Fruit fly (Drosophila melanogaster) whole organism, embryonic: ENCODE measurements around the gene mRpS2.

Experiments used
- Aef1 ChIP-seq: fragments of 200-800 bp; sonication (Bioruptor generic); IDR thresholded peaks from 3 replicates; pipeline ENCODE4 v1.3.6; 2022; ENCODE audit warnings: missing biosample characterization, missing genetic modification characterization
- BtbVII ChIP-seq: fragments of 200-800 bp; sonication (Bioruptor generic); optimal IDR thresholded peaks from 3 replicates; lab custom pipeline; 2017; ENCODE audit warnings: missing biosample characterization, mild to moderate bottlenecking, missing genetic modification characterization
- CG10431 ChIP-seq: fragments of 200-800 bp; sonication (Bioruptor generic); optimal IDR thresholded peaks from 3 replicates; lab custom pipeline; 2018; ENCODE audit warnings: missing biosample characterization, mild to moderate bottlenecking, missing genetic modification characterization
- CG10979 ChIP-seq: fragments of 200-800 bp; sonication (Bioruptor generic); optimal IDR thresholded peaks from 2 replicates; lab custom pipeline; 2018; ENCODE audit warnings: missing biosample characterization, mild to moderate bottlenecking, missing genetic modification characterization, moderate library complexity
- CG11560 ChIP-seq: fragments of 200-800 bp; sonication (Bioruptor generic); IDR thresholded peaks from 3 replicates; pipeline ENCODE4 v1.3.6; 2022; ENCODE audit warnings: missing biosample characterization, missing genetic modification characterization
- CG13123 ChIP-seq: fragments of 200-800 bp; sonication (Bioruptor generic); optimal IDR thresholded peaks from 2 replicates; lab custom pipeline; 2016; ENCODE audit warnings: missing biosample characterization, missing genetic modification characterization
- CG13287 ChIP-seq: fragments of 200-800 bp; sonication (Bioruptor generic); IDR thresholded peaks from 2 replicates; pipeline ENCODE4 v1.3.6; 2022; ENCODE audit warnings: missing biosample characterization, missing genetic modification characterization; ENCODE audit not compliant: partially characterized antibody
- CG1529 ChIP-seq: fragments of 200-800 bp; sonication (Bioruptor generic); optimal IDR thresholded peaks from 3 replicates; lab custom pipeline; 2018; ENCODE audit warnings: missing biosample characterization, missing genetic modification characterization
- CG1602 ChIP-seq: fragments of 200-800 bp; sonication (Bioruptor generic); optimal IDR thresholded peaks from 3 replicates; lab custom pipeline; 2016; ENCODE audit warnings: missing biosample characterization, missing genetic modification characterization
- CG17612 ChIP-seq: fragments of 200-800 bp; sonication (Bioruptor generic); IDR thresholded peaks from 2 replicates; pipeline ENCODE4 v1.3.6; 2022; ENCODE audit warnings: missing biosample characterization, missing genetic modification characterization
- CG17802 ChIP-seq: fragments of 200-800 bp; sonication (Bioruptor generic); optimal IDR thresholded peaks from 2 replicates; lab custom pipeline; 2018; ENCODE audit warnings: missing biosample characterization, mild to moderate bottlenecking, missing genetic modification characterization, moderate library complexity
- CG17912 ChIP-seq: fragments of 200-800 bp; sonication (Bioruptor generic); optimal IDR thresholded peaks from 2 replicates; lab custom pipeline; 2018; ENCODE audit warnings: missing biosample characterization, mild to moderate bottlenecking, missing genetic modification characterization
- CG2202 ChIP-seq: fragments of 200-800 bp; sonication (Bioruptor generic); optimal IDR thresholded peaks from 2 replicates; lab custom pipeline; 2018; ENCODE audit warnings: missing biosample characterization, mild to moderate bottlenecking, missing genetic modification characterization
- CG2889 ChIP-seq: fragments of 200-800 bp; sonication (Bioruptor generic); IDR thresholded peaks from 3 replicates; pipeline ENCODE4 v1.3.6; 2022; ENCODE audit warnings: missing biosample characterization, missing genetic modification characterization
- CG31388 ChIP-seq: fragments of 200-800 bp; sonication (Bioruptor generic); optimal IDR thresholded peaks from 2 replicates; lab custom pipeline; 2016; ENCODE audit warnings: missing biosample characterization, missing genetic modification characterization
- CG6765 ChIP-seq: fragments of 200-800 bp; sonication (Bioruptor generic); optimal IDR thresholded peaks from 3 replicates; lab custom pipeline; 2017; ENCODE audit warnings: missing biosample characterization, mild to moderate bottlenecking, missing genetic modification characterization
- CG7271 ChIP-seq: fragments of 200-800 bp; sonication (Bioruptor generic); optimal IDR thresholded peaks from 2 replicates; lab custom pipeline; 2018; ENCODE audit warnings: missing biosample characterization, mild to moderate bottlenecking, missing genetic modification characterization, moderate library complexity
- CG8765 ChIP-seq: fragments of 200-800 bp; sonication (Bioruptor generic); IDR thresholded peaks from 2 replicates; pipeline ENCODE4 v1.3.6; 2022; ENCODE audit warnings: missing biosample characterization, missing genetic modification characterization
- Doc3 ChIP-seq: fragments of 200-800 bp; sonication (Bioruptor generic); IDR thresholded peaks from 3 replicates; pipeline ENCODE4 v1.3.6; 2022; ENCODE audit warnings: missing biosample characterization, missing genetic modification characterization; ENCODE audit not compliant: partially characterized antibody
- ERR ChIP-seq: fragments of 200-800 bp; sonication (Bioruptor generic); optimal IDR thresholded peaks from 2 replicates; lab custom pipeline; 2016; ENCODE audit warnings: missing biosample characterization, missing genetic modification characterization
- Fer1 ChIP-seq: fragments of 200-800 bp; sonication (Bioruptor generic); optimal IDR thresholded peaks from 2 replicates; lab custom pipeline; 2017; ENCODE audit warnings: missing biosample characterization, mild to moderate bottlenecking, missing genetic modification characterization
- Kr ChIP-seq: fragments of 200-800 bp; sonication (Bioruptor generic); optimal IDR thresholded peaks from 2 replicates; lab custom pipeline; 2017; ENCODE audit warnings: missing biosample characterization, mild to moderate bottlenecking, missing genetic modification characterization
- Mrtf ChIP-seq: fragments of 200-800 bp; sonication (Bioruptor generic); IDR thresholded peaks from 3 replicates; pipeline ENCODE4 v1.3.6; 2022; ENCODE audit warnings: missing biosample characterization, missing genetic modification characterization
- ara ChIP-seq: fragments of 200-800 bp; sonication (Bioruptor generic); IDR thresholded peaks from 2 replicates; pipeline ENCODE4 v1.3.6; 2022; ENCODE audit warnings: missing biosample characterization, missing genetic modification characterization
- bigmax ChIP-seq: fragments of 200-800 bp; sonication (Bioruptor generic); optimal IDR thresholded peaks from 2 replicates; lab custom pipeline; 2018; ENCODE audit warnings: missing biosample characterization, mild to moderate bottlenecking, missing genetic modification characterization
- br ChIP-seq: fragments of >200 bp; optimal IDR thresholded peaks from 2 replicates; lab custom pipeline; 2017
- cg ChIP-seq: fragments of 200-800 bp; sonication (Bioruptor generic); optimal IDR thresholded peaks from 3 replicates; lab custom pipeline; 2019; ENCODE audit warnings: missing biosample characterization, mild to moderate bottlenecking, missing genetic modification characterization, moderate library complexity
- cwo ChIP-seq: fragments of 200-800 bp; sonication (Bioruptor generic); optimal IDR thresholded peaks from 3 replicates; lab custom pipeline; 2017; ENCODE audit warnings: missing biosample characterization, missing genetic modification characterization, mild to moderate bottlenecking, moderate library complexity, missing genetic modification reagents
- da ChIP-seq: fragments of 200-800 bp; sonication (Bioruptor generic); optimal IDR thresholded peaks from 2 replicates; lab custom pipeline; 2016; ENCODE audit warnings: missing biosample characterization, missing genetic modification characterization
- danr ChIP-seq: fragments of 200-800 bp; sonication (Bioruptor generic); IDR thresholded peaks from 2 replicates; pipeline ENCODE4 v1.3.6; 2022; ENCODE audit warnings: missing biosample characterization, missing genetic modification characterization
- dpn ChIP-seq, 2 experiments: fragments of 200-800 bp; sonication (Bioruptor generic); optimal IDR thresholded peaks; 3 replicates each; lab custom pipeline; 2016; ENCODE audit warnings: missing biosample characterization in 2 of 2, missing genetic modification characterization in 2 of 2
- gfzf ChIP-seq: fragments of 200-800 bp; sonication (Bioruptor generic); optimal IDR thresholded peaks from 2 replicates; lab custom pipeline; 2016; ENCODE audit warnings: missing biosample characterization, mild to moderate bottlenecking, missing genetic modification characterization, moderate library complexity
- jumu ChIP-seq: fragments of 200-800 bp; sonication (Bioruptor generic); optimal IDR thresholded peaks from 3 replicates; lab custom pipeline; 2016; ENCODE audit warnings: missing biosample characterization, missing genetic modification characterization
- kay ChIP-seq: fragments of 200-800 bp; sonication (Bioruptor generic); optimal IDR thresholded peaks from 2 replicates; lab custom pipeline; 2016; ENCODE audit warnings: missing biosample characterization, missing genetic modification characterization
- ken ChIP-seq: fragments of 200-800 bp; sonication (Bioruptor generic); IDR thresholded peaks from 3 replicates; pipeline ENCODE4 v1.3.6; 2022; ENCODE audit warnings: missing biosample characterization, missing genetic modification characterization
- lab ChIP-seq: fragments of 200-800 bp; sonication (Bioruptor generic); optimal IDR thresholded peaks from 3 replicates; lab custom pipeline; 2017; ENCODE audit warnings: missing biosample characterization, missing genetic modification characterization, mild to moderate bottlenecking, moderate library complexity, missing genetic modification reagents
- nom ChIP-seq: fragments of 200-800 bp; sonication (Bioruptor generic); optimal IDR thresholded peaks from 2 replicates; lab custom pipeline; 2017; ENCODE audit warnings: missing biosample characterization, missing genetic modification characterization, mild to moderate bottlenecking, moderate library complexity, missing genetic modification reagents
- pan ChIP-seq, 4 experiments: fragments of >200 bp in 3 of 4; fragments of 200-800 bp in 1 of 4; sonication (Bioruptor generic) in 1 of 4; optimal IDR thresholded peaks in 3 of 4; IDR thresholded peaks in 1 of 4; 2 replicates each; pipeline versions ENCODE4 v1.3.6 to Lab custom; 2017 to 2022; ENCODE audit warnings: missing biosample characterization in 2 of 4, missing genetic modification characterization in 2 of 4, mixed read lengths in 1 of 4
- pb ChIP-seq: fragments of 200-800 bp; sonication (Bioruptor generic); optimal IDR thresholded peaks from 3 replicates; lab custom pipeline; 2016; ENCODE audit warnings: missing biosample characterization, missing genetic modification characterization
- phol ChIP-seq: fragments of 200-800 bp; sonication (Bioruptor generic); optimal IDR thresholded peaks from 3 replicates; lab custom pipeline; 2018; ENCODE audit warnings: missing biosample characterization, mild to moderate bottlenecking, missing genetic modification characterization, moderate library complexity
- pzg ChIP-seq: fragments of 200-800 bp; sonication (Bioruptor generic); optimal IDR thresholded peaks from 3 replicates; lab custom pipeline; 2018; ENCODE audit warnings: missing biosample characterization, mild to moderate bottlenecking, missing genetic modification characterization, moderate library complexity
- ranshi ChIP-seq: fragments of 200-800 bp; sonication (Bioruptor generic); IDR thresholded peaks from 2 replicates; pipeline ENCODE4 v1.3.6; 2022; ENCODE audit warnings: missing biosample characterization, missing genetic modification characterization
- salm ChIP-seq: fragments of 200-800 bp; sonication (Bioruptor generic); optimal IDR thresholded peaks from 2 replicates; lab custom pipeline; 2018; ENCODE audit warnings: missing biosample characterization, mild to moderate bottlenecking, missing genetic modification characterization
- sens ChIP-seq: fragments of 200-800 bp; sonication (Bioruptor generic); peaks from one replicate; lab custom pipeline; 2016; ENCODE audit warnings: missing biosample characterization, missing genetic modification characterization
- slbo ChIP-seq: fragments of 200-800 bp; sonication (Bioruptor generic); IDR thresholded peaks from 2 replicates; pipeline ENCODE4 v1.3.6; 2022; ENCODE audit warnings: missing biosample characterization, missing genetic modification characterization
- tin ChIP-seq: fragments of 200-800 bp; sonication (Bioruptor generic); optimal IDR thresholded peaks from 3 replicates; lab custom pipeline; 2016; ENCODE audit warnings: missing biosample characterization, missing genetic modification characterization
- trem ChIP-seq: fragments of 200-800 bp; optimal IDR thresholded peaks from 3 replicates; lab custom pipeline; 2019; ENCODE audit warnings: missing biosample characterization, mild to moderate bottlenecking, missing genetic modification characterization, moderate library complexity
- unc-4 ChIP-seq: fragments of 200-800 bp; sonication (Bioruptor generic); IDR thresholded peaks from 2 replicates; pipeline ENCODE4 v1.3.6; 2022; ENCODE audit warnings: missing biosample characterization, missing genetic modification characterization; ENCODE audit not compliant: partially characterized antibody
- vnd ChIP-seq: fragments of 200-800 bp; sonication (Bioruptor generic); IDR thresholded peaks from 3 replicates; pipeline ENCODE4 v1.3.6; 2022; ENCODE audit warnings: missing biosample characterization, missing genetic modification characterization; ENCODE audit not compliant: partially characterized antibody
- wek ChIP-seq: fragments of 200-800 bp; sonication (Bioruptor generic); optimal IDR thresholded peaks from 3 replicates; lab custom pipeline; 2018; ENCODE audit warnings: missing biosample characterization, mild to moderate bottlenecking, missing genetic modification characterization, moderate library complexity

The mRpS2 gene

dm6 chr2L:4850356-4850755 is at the start of gene mRpS2, which contains the start of gene Mon1 (continued):
- TF ChIP-seq ERR (GFP tag; lab: Kevin White, UChicago) (peak; percentile 78), Mrtf (GFP tag; lab: Robert Waterston, UW) (peak; percentile 86), CG1602 (GFP tag; lab: Kevin White, UChicago) (peak; percentile 95), gfzf (GFP tag; lab: Kevin White, UChicago) (no peak), CG17612 (peak; percentile 95), jumu (peak; percentile 60), salm (peak; percentile 72), nom (GFP tag; lab: Kevin White, UChicago) (peak; percentile 79), Kr (GFP tag; lab: Kevin White, UChicago) (peak; percentile 16), slbo (GFP tag; lab: Robert Waterston, UW) (peak; percentile 98), vnd (GFP tag; lab: Robert Waterston, UW) (no peak), pzg (GFP tag; lab: Kevin White, UChicago) (peak; percentile 44), sens (GFP tag; lab: Kevin White, UChicago) (peak; percentile 97), CG7271 (tag; lab: Kevin White, UChicago) (peak; percentile 94), pan (optimal IDR thresholded peaks at IDR 0.05; lab: Kevin White, UChicago) (no peak), pan (GFP tag; optimal IDR thresholded peaks at IDR 0.05 in 1 of 2, IDR thresholded peaks at IDR 0.05 in 1 of 2) (peak in 1 of 2 experiments; percentile 99), ara (GFP tag; lab: Robert Waterston, UW) (peak; percentile 96), CG2202 (tag; lab: Kevin White, UChicago) (peak; percentile 85), unc-4 (GFP tag; lab: Robert Waterston, UW) (peak; percentile 36; the same call in 1 of the 2 replicates), cwo (GFP tag; lab: Kevin White, UChicago) (peak; percentile 91), kay (peak; percentile 93), CG13123 (peak; percentile 91), CG10431 (GFP tag; lab: Kevin White, UChicago) (peak; percentile 56), br (lab: Kevin White, UChicago) (no peak), danr (peak; percentile 87), Fer1 (GFP tag; lab: Kevin White, UChicago) (peak; percentile 96), CG17912 (GFP tag; lab: Kevin White, UChicago) (peak; percentile 39), CG13287 (peak; percentile 50; the same call in 1 of the 2 replicates), ranshi (GFP tag; lab: Robert Waterston, UW) (peak; percentile 96), tin (GFP tag; lab: Kevin White, UChicago) (peak; percentile 95), pb (GFP tag; lab: Kevin White, UChicago) (peak; percentile 54), CG1529 (GFP tag; lab: Kevin White, UChicago) (peak; percentile 83), CG6765 (GFP tag; lab: Kevin White, UChicago) (peak; percentile 87), dpn (GFP tag; optimal IDR thresholded peaks at IDR 0.05; lab: Kevin White, UChicago) (peak; percentile 85 to 96), wek (GFP tag; lab: Kevin White, UChicago) (peak; percentile 79), Doc3 (GFP tag; lab: Robert Waterston, UW) (no peak), bigmax (GFP tag; lab: Kevin White, UChicago) (peak; percentile 69), ken (GFP tag; lab: Robert Waterston, UW) (peak; percentile 96), CG31388 (GFP tag; lab: Kevin White, UChicago) (peak; percentile 78), Aef1 (GFP tag; lab: Robert Waterston, UW) (peak; percentile 96), CG2889 (GFP tag; lab: Robert Waterston, UW) (peak; percentile 93), da (peak; percentile 37), BtbVII (peak; percentile 93), cg (GFP tag; lab: Kevin White, UChicago) (no peak), CG8765 (peak; percentile 87), CG10979 (tag; lab: Kevin White, UChicago) (peak; percentile 91), phol (tag; lab: Kevin White, UChicago) (peak; percentile 95), lab (GFP tag; lab: Kevin White, UChicago) (peak; percentile 98), CG17802 (tag; lab: Kevin White, UChicago) (peak; percentile 76), CG11560 (tag; lab: Robert Waterston, UW) (peak; percentile 80), trem (tag; lab: Kevin White, UChicago) (peak; percentile 94)
